Worm (Caenorhabditis elegans) whole organism, L1 larva: Measurements from ENCODE around the gene tmed-13.

Source experiments
- C04F5.9 ChIP-seq: sonication (generic microtip); optimal IDR thresholded peaks from 2 replicates; lab custom pipeline; 2016; ENCODE audit warnings: missing genetic modification characterization, missing compliant biosample characterization
- C34B4.2 ChIP-seq: sonication (generic microtip); optimal IDR thresholded peaks from 2 replicates; lab custom pipeline; 2017; ENCODE audit warnings: mild to moderate bottlenecking, missing genetic modification characterization, missing compliant biosample characterization
- F16B12.6 ChIP-seq: fragments of 150-350 bp; optimal IDR thresholded peaks from 2 replicates; lab custom pipeline; 2014; ENCODE audit warnings: missing biosample characterization, missing genetic modification characterization
- Y116A8C.19 ChIP-seq: sonication (generic microtip); optimal IDR thresholded peaks from 2 replicates; lab custom pipeline; 2016; ENCODE audit warnings: missing compliant biosample characterization, missing genetic modification characterization, borderline replicate concordance
- aha-1 ChIP-seq: fragments of 150-350 bp; optimal IDR thresholded peaks from 2 replicates; lab custom pipeline; 2014; ENCODE audit warnings: missing biosample characterization, missing genetic modification characterization
- aly-2 ChIP-seq: fragments of 150-350 bp; optimal IDR thresholded peaks from 2 replicates; lab custom pipeline; 2014; ENCODE audit warnings: missing biosample characterization, missing genetic modification characterization
- blmp-1 ChIP-seq: fragments of 150-350 bp; optimal IDR thresholded peaks from 2 replicates; lab custom pipeline; 2014; ENCODE audit warnings: missing biosample characterization, missing genetic modification characterization
- ceh-88 ChIP-seq: fragments of 200-800 bp; sonication (Bioruptor generic); IDR thresholded peaks from 2 replicates; pipeline ENCODE4 v1.3.6; 2022; ENCODE audit warnings: missing genetic modification characterization, missing compliant biosample characterization
- ces-1 ChIP-seq: fragments of 150-350 bp; optimal IDR thresholded peaks from 2 replicates; lab custom pipeline; 2014; ENCODE audit warnings: missing biosample characterization, missing genetic modification reagents, missing genetic modification characterization
- dpl-1 ChIP-seq, 3 experiments: fragments of 150-350 bp in 2 of 3; sonication (generic microtip) in 1 of 3; optimal IDR thresholded peaks; 2 replicates each; lab custom pipeline; 2014 to 2017; ENCODE audit warnings: missing biosample characterization in 3 of 3, missing genetic modification characterization in 3 of 3, missing genetic modification reagents in 3 of 3
- dsc-1 ChIP-seq: sonication (generic microtip); optimal IDR thresholded peaks from 2 replicates; lab custom pipeline; 2016; ENCODE audit warnings: mild to moderate bottlenecking, missing genetic modification characterization, missing compliant biosample characterization
- efl-1 ChIP-seq, 4 experiments: fragments of 150-350 bp; optimal IDR thresholded peaks in 3 of 4; peaks in 1 of 4; 1 replicate in 1 of 4; 2 replicates in 3 of 4; lab custom pipeline; 2014; ENCODE audit warnings: missing biosample characterization in 2 of 4, missing genetic modification characterization in 2 of 4, missing genetic modification reagents in 2 of 4
- egl-27 ChIP-seq, 2 experiments: fragments of 150-350 bp in 1 of 2; sonication (generic microtip); optimal IDR thresholded peaks; 3 replicates each; lab custom pipeline; 2017 to 2018; ENCODE audit warnings: missing biosample characterization in 2 of 2, missing genetic modification characterization in 2 of 2, missing genetic modification reagents in 2 of 2
- elt-3 ChIP-seq, 6 experiments: fragments of 150-350 bp in 1 of 6; sonication (generic microtip); optimal IDR thresholded peaks; 2 replicates each; lab custom pipeline; 2017 to 2018; ENCODE audit warnings: missing biosample characterization in 6 of 6, missing genetic modification characterization in 6 of 6, inconsistent platforms in 1 of 6
- fkh-4 ChIP-seq: sonication (generic microtip); optimal IDR thresholded peaks from 2 replicates; lab custom pipeline; 2016; ENCODE audit warnings: missing compliant biosample characterization, missing genetic modification characterization, borderline replicate concordance
- grh-1 ChIP-seq: fragments of 200-800 bp; sonication (Bioruptor generic); IDR thresholded peaks from 2 replicates; pipeline ENCODE4 v1.3.6; 2022; ENCODE audit warnings: missing genetic modification reagents, missing genetic modification characterization, missing compliant biosample characterization
- hpl-2 ChIP-seq: fragments of 150-350 bp; optimal IDR thresholded peaks from 2 replicates; lab custom pipeline; 2014; ENCODE audit warnings: missing biosample characterization, missing genetic modification reagents, missing genetic modification characterization
- jun-1 ChIP-seq: fragments of 150-350 bp; optimal IDR thresholded peaks from 2 replicates; lab custom pipeline; 2014; ENCODE audit warnings: missing biosample characterization, missing genetic modification reagents, missing genetic modification characterization
- lin-13 ChIP-seq: fragments of 150-350 bp; optimal IDR thresholded peaks from 2 replicates; lab custom pipeline; 2014; ENCODE audit warnings: missing biosample characterization, missing genetic modification reagents, missing genetic modification characterization
- lin-14 ChIP-seq: fragments of 200-800 bp; sonication (Bioruptor generic); optimal IDR thresholded peaks from 2 replicates; lab custom pipeline; 2018; ENCODE audit warnings: mild to moderate bottlenecking, missing genetic modification characterization, moderate library complexity, missing compliant biosample characterization
- lin-35 ChIP-seq, 2 experiments: fragments of 150-350 bp; optimal IDR thresholded peaks; 2 replicates each; lab custom pipeline; 2014; ENCODE audit warnings: missing biosample characterization in 2 of 2, missing genetic modification characterization in 2 of 2, missing genetic modification reagents in 2 of 2
- lin-39 ChIP-seq: fragments of 150-350 bp; optimal IDR thresholded peaks from 2 replicates; lab custom pipeline; 2014; ENCODE audit warnings: missing biosample characterization, missing genetic modification reagents, missing genetic modification characterization
- mab-9 ChIP-seq: fragments of 200-800 bp; sonication (Bioruptor generic); IDR thresholded peaks from 2 replicates; pipeline ENCODE4 v1.3.6; 2022; ENCODE audit warnings: missing genetic modification reagents, missing genetic modification characterization, missing compliant biosample characterization
- mep-1 ChIP-seq: fragments of 150-350 bp; optimal IDR thresholded peaks from 2 replicates; lab custom pipeline; 2014; ENCODE audit warnings: missing biosample characterization, missing genetic modification characterization
- nhr-12 ChIP-seq: sonication (generic microtip); optimal IDR thresholded peaks from 2 replicates; lab custom pipeline; 2017; ENCODE audit warnings: missing biosample characterization, missing genetic modification characterization
- nhr-19 ChIP-seq: fragments of 200-800 bp; sonication (Bioruptor generic); conservative IDR thresholded peaks from 2 replicates; pipeline ENCODE4 v1.3.6; 2022; ENCODE audit warnings: missing genetic modification characterization, missing compliant biosample characterization
- nhr-20 ChIP-seq: sonication (generic microtip); optimal IDR thresholded peaks from 2 replicates; lab custom pipeline; 2016; ENCODE audit warnings: mild to moderate bottlenecking, missing genetic modification characterization, missing compliant biosample characterization
- nhr-237 ChIP-seq: fragments of 150-350 bp; optimal IDR thresholded peaks from 2 replicates; lab custom pipeline; 2014; ENCODE audit warnings: missing biosample characterization, missing genetic modification characterization
- nhr-28 ChIP-seq: fragments of 150-350 bp; optimal IDR thresholded peaks from 2 replicates; lab custom pipeline; 2014; ENCODE audit warnings: missing biosample characterization, missing genetic modification characterization
- pag-3 ChIP-seq: sonication (generic microtip); optimal IDR thresholded peaks from 2 replicates; lab custom pipeline; 2017; ENCODE audit warnings: missing genetic modification characterization, mild to moderate bottlenecking, missing compliant biosample characterization, antibody characterized with exemption, borderline replicate concordance; ENCODE audit not compliant: insufficient read depth
- pax-3 ChIP-seq: fragments of 200-800 bp; sonication (Bioruptor generic); optimal IDR thresholded peaks from 2 replicates; lab custom pipeline; 2018; ENCODE audit warnings: mild to moderate bottlenecking, missing genetic modification characterization, moderate library complexity, missing compliant biosample characterization
- pqm-1 ChIP-seq: sonication (generic microtip); optimal IDR thresholded peaks from 3 replicates; lab custom pipeline; 2017; ENCODE audit warnings: missing biosample characterization, missing genetic modification characterization
- skn-1 ChIP-seq: fragments of 150-350 bp; optimal IDR thresholded peaks from 2 replicates; lab custom pipeline; 2014; ENCODE audit warnings: missing biosample characterization, missing genetic modification characterization
- snu-23 ChIP-seq: sonication (generic microtip); optimal IDR thresholded peaks from 2 replicates; lab custom pipeline; 2016; ENCODE audit warnings: missing genetic modification characterization, missing compliant biosample characterization
- sup-37 ChIP-seq: fragments of 200-800 bp; sonication (Bioruptor generic); optimal IDR thresholded peaks from 2 replicates; lab custom pipeline; 2018; ENCODE audit warnings: mild to moderate bottlenecking, missing genetic modification characterization, missing compliant biosample characterization
- swsn-7 ChIP-seq: sonication (generic microtip); optimal IDR thresholded peaks from 2 replicates; lab custom pipeline; 2016; ENCODE audit warnings: missing genetic modification characterization, missing compliant biosample characterization
- tbx-2 ChIP-seq: sonication (generic microtip); optimal IDR thresholded peaks from 2 replicates; lab custom pipeline; 2016; ENCODE audit warnings: missing genetic modification characterization, missing compliant biosample characterization
- unc-130 ChIP-seq: fragments of 150-350 bp; optimal IDR thresholded peaks from 2 replicates; lab custom pipeline; 2017; ENCODE audit warnings: missing biosample characterization, missing genetic modification characterization, inconsistent platforms
- unc-62 ChIP-seq: fragments of 150-350 bp; optimal IDR thresholded peaks from 2 replicates; lab custom pipeline; 2014; ENCODE audit warnings: missing biosample characterization, missing genetic modification reagents, missing genetic modification characterization
- unc-86 ChIP-seq: sonication (generic microtip); optimal IDR thresholded peaks from 2 replicates; lab custom pipeline; 2016; ENCODE audit warnings: missing genetic modification characterization, missing compliant biosample characterization
- unc-98 ChIP-seq: fragments of 200-800 bp; sonication (Bioruptor generic); IDR thresholded peaks from 2 replicates; pipeline ENCODE4 v1.3.6; 2022; ENCODE audit warnings: missing genetic modification characterization, missing compliant biosample characterization
- vab-15 ChIP-seq: sonication (generic microtip); optimal IDR thresholded peaks from 2 replicates; lab custom pipeline; 2017; ENCODE audit warnings: missing genotype, mild to moderate bottlenecking, missing genetic modification characterization, missing compliant biosample characterization
- xbp-1 ChIP-seq: sonication (generic microtip); optimal IDR thresholded peaks from 2 replicates; lab custom pipeline; 2016; ENCODE audit warnings: missing genetic modification characterization, missing compliant biosample characterization
- ztf-11 ChIP-seq, 2 experiments: sonication (generic microtip); optimal IDR thresholded peaks; 2 replicates each; lab custom pipeline; 2016 to 2017; ENCODE audit warnings: missing genetic modification characterization in 2 of 2, missing biosample characterization in 1 of 2, missing compliant biosample characterization in 1 of 2

tmed-13 gene

ce11 chrIV:6480978-6481377, 9.8 kb upstream of the tmed-13 start (continued):
- TF ChIP-seq ztf-11 (tag; optimal IDR thresholded peaks at IDR 0.05; lab: Kevin White, UChicago) = no peak
- TF ChIP-seq pqm-1 (tag; lab: Kevin White, UChicago) = no peak
- no peak for TF ChIP-seq aly-2 (tag; lab: Kevin White, UChicago)
- TF ChIP-seq elt-3 (tag; optimal IDR thresholded peaks at IDR 0.05; lab: Kevin White, UChicago) = peak in 1 of 6 experiments; percentile 25
- no peak for TF ChIP-seq lin-13
- no peak for TF ChIP-seq egl-27 (tag; optimal IDR thresholded peaks at IDR 0.05; lab: Kevin White, UChicago)
- TF ChIP-seq lin-14 = peak; percentile 29
- TF ChIP-seq grh-1 (GFP tag; lab: Robert Waterston, UW) = no peak
- no peak for TF ChIP-seq nhr-237 (tag; lab: Kevin White, UChicago)
- no peak for TF ChIP-seq ces-1
- TF ChIP-seq swsn-7 (tag; lab: Kevin White, UChicago) = peak; percentile 8
- no peak for TF ChIP-seq nhr-12
- no peak for TF ChIP-seq Y116A8C.19
- peak; percentile 52 for TF ChIP-seq snu-23
- no peak for TF ChIP-seq C04F5.9
- TF ChIP-seq C34B4.2 (tag; lab: Kevin White, UChicago) = no peak
- TF ChIP-seq unc-98 = no peak
- no peak for TF ChIP-seq mep-1 (tag; lab: Kevin White, UChicago)
- TF ChIP-seq nhr-20 (tag; lab: Kevin White, UChicago) = peak; percentile 54
- TF ChIP-seq fkh-4 (tag; lab: Kevin White, UChicago) = no peak
- no peak for TF ChIP-seq pag-3 (tag; lab: Kevin White, UChicago)
- no peak for TF ChIP-seq ceh-88 (GFP tag; lab: Robert Waterston, UW)
- no peak for TF ChIP-seq sup-37 (GFP tag; lab: Kevin White, UChicago)
- TF ChIP-seq jun-1 = no peak
- no peak for TF ChIP-seq F16B12.6 (tag; lab: Kevin White, UChicago)
- TF ChIP-seq mab-9 = no peak
- TF ChIP-seq hpl-2 = no peak
- no peak for TF ChIP-seq unc-86
- no peak for TF ChIP-seq dsc-1 (tag; lab: Kevin White, UChicago)
- no peak for TF ChIP-seq nhr-28
- no peak for TF ChIP-seq aha-1 (tag; lab: Kevin White, UChicago)

ce11 chrIV:6480221-6480620, 9.0 kb upstream of the tmed-13 start, which contains the start of gene tyr-6:
Gene tyr-6, plus strand, starts transcription at chrIV:6480521.
- TF ChIP-seq dpl-1 (GFP tag; optimal IDR thresholded peaks at IDR 0.05; lab: Kevin White, UChicago) (no peak), F16B12.6 (tag; lab: Kevin White, UChicago) (no peak), elt-3 (tag; optimal IDR thresholded peaks at IDR 0.05; lab: Kevin White, UChicago) (no peak), unc-98 (no peak), tbx-2 (tag; lab: Kevin White, UChicago) (no peak), unc-62 (GFP tag; lab: Kevin White, UChicago) (no peak), ces-1 (no peak), efl-1 (optimal IDR thresholded peaks at IDR 0.05; lab: Kevin White, UChicago) (no peak), efl-1 (GFP tag; optimal IDR thresholded peaks at IDR 0.05 in 1 of 2; lab: Kevin White, UChicago) (no peak), lin-35 (GFP tag; optimal IDR thresholded peaks at IDR 0.05; lab: Kevin White, UChicago) (no peak), blmp-1 (tag; lab: Kevin White, UChicago) (no peak), pax-3 (no peak), lin-39 (tag; lab: Kevin White, UChicago) (no peak), Y116A8C.19 (no peak), xbp-1 (tag; lab: Kevin White, UChicago) (no peak), unc-130 (tag; lab: Kevin White, UChicago) (no peak), skn-1 (tag; lab: Kevin White, UChicago) (no peak), swsn-7 (tag; lab: Kevin White, UChicago) (no peak), nhr-19 (GFP tag; lab: Robert Waterston, UW) (no peak), vab-15 (no peak)
- TF ChIP-seq, all 84 proteins: peak for 0
